Fruit fly (Drosophila melanogaster) whole organism, wandering third instar larva: ENCODE results near the gene Or85f.

Source experiments
- Dif ChIP-seq: fragments of 200-275, 200-300 bp; sonication (Bioruptor generic); optimal IDR thresholded peaks from 2 replicates; lab custom pipeline; 2018; ENCODE audit warnings: missing biosample characterization, missing genetic modification characterization; ENCODE audit not compliant: partially characterized antibody
- HLH106 ChIP-seq: fragments of 200-800 bp; optimal IDR thresholded peaks from 3 replicates; lab custom pipeline; 2019; ENCODE audit warnings: missing biosample characterization, mild to moderate bottlenecking, missing genetic modification characterization, moderate library complexity
- Hnf4 ChIP-seq: fragments of 200-800 bp; sonication (Bioruptor generic); optimal IDR thresholded peaks from 2 replicates; lab custom pipeline; 2016; ENCODE audit warnings: missing biosample characterization, mild to moderate bottlenecking, missing genetic modification characterization
- Myc ChIP-seq: fragments of >200 bp; optimal IDR thresholded peaks from 2 replicates; lab custom pipeline; 2017
- OdsH ChIP-seq: fragments of 200-800 bp; sonication (Bioruptor generic); optimal IDR thresholded peaks from 2 replicates; lab custom pipeline; 2016; ENCODE audit warnings: missing biosample characterization, mild to moderate bottlenecking, missing genetic modification characterization
- h ChIP-seq: fragments of 200-800 bp; sonication (Bioruptor generic); optimal IDR thresholded peaks from 3 replicates; lab custom pipeline; 2016; ENCODE audit warnings: missing biosample characterization, mild to moderate bottlenecking, missing genetic modification characterization
- psq ChIP-seq: fragments of 200-800 bp; sonication (Bioruptor generic); optimal IDR thresholded peaks from 3 replicates; lab custom pipeline; 2017; ENCODE audit warnings: missing biosample characterization, mild to moderate bottlenecking, missing genetic modification characterization, moderate library complexity
- rgr ChIP-seq: fragments of 200-800 bp; sonication (Bioruptor generic); optimal IDR thresholded peaks from 3 replicates; lab custom pipeline; 2016; ENCODE audit warnings: missing biosample characterization, mild to moderate bottlenecking, missing genetic modification characterization
- tai ChIP-seq: sonication (Bioruptor generic); optimal IDR thresholded peaks from 2 replicates; lab custom pipeline; 2016; ENCODE audit warnings: missing biosample characterization, missing genetic modification characterization
- usp ChIP-seq: fragments of >200 bp; optimal IDR thresholded peaks from 2 replicates; lab custom pipeline; 2017; ENCODE audit warnings: missing biosample characterization, missing genetic modification characterization

DNA sequence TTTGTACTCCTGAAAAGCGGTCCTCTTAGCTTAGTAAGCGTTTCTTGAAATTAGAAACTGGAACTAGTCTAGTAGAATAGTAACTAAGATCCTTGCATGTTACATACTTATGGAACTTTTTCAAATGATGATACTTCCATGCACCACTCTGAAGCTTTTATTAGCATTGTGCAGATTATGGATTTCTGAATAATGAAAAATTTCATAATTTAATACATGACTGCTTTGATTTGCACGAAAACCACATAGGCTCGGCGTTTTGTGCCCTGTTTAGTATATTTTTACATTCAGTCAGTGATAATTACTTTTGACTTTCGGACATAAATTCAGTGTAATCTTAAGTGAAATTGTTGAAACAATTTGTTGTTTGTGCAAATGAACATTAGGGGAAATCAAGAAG, 42.8 kb upstream of the Or85f start, which contains the start of gene CG43675:
- TF ChIP-seq Dif (no peak), OdsH (GFP tag; lab: Kevin White, UChicago) (no peak), psq (no peak), Myc (lab: Kevin White, UChicago) (no peak), h (GFP tag; lab: Kevin White, UChicago) (no peak), usp (no peak), Hnf4 (GFP tag; lab: Kevin White, UChicago) (no peak), HLH106 (tag; lab: Kevin White, UChicago) (no peak), rgr (GFP tag; lab: Kevin White, UChicago) (no peak), tai (GFP tag; lab: Kevin White, UChicago) (no peak)
